Worm (Caenorhabditis elegans) whole organism, L4 larva: ENCODE data around the gene ncam-1.

Experiments used
- F26F4.8 ChIP-seq: fragments of 200-800 bp; sonication (Bioruptor generic); conservative IDR thresholded peaks from 2 replicates; pipeline ENCODE4 v1.3.6; 2022; ENCODE audit warnings: missing genetic modification characterization, missing compliant biosample characterization
- F37D6.2 ChIP-seq: sonication (generic microtip); optimal IDR thresholded peaks from 2 replicates; lab custom pipeline; 2016; ENCODE audit warnings: mild to moderate bottlenecking, missing genetic modification characterization, missing compliant biosample characterization
- F49E8.2 ChIP-seq: sonication (generic microtip); optimal IDR thresholded peaks from 2 replicates; lab custom pipeline; 2016; ENCODE audit warnings: missing compliant biosample characterization, mild to moderate bottlenecking, missing genetic modification characterization, borderline replicate concordance
- ZK337.2 ChIP-seq: fragments of 200-800 bp; sonication (Bioruptor generic); IDR thresholded peaks from 2 replicates; pipeline ENCODE4 v1.3.6; 2022; ENCODE audit warnings: missing genetic modification reagents, missing genetic modification characterization, missing compliant biosample characterization
- aha-1 ChIP-seq: fragments of 150-350 bp; peaks from one replicate; lab custom pipeline; 2014; ENCODE audit warnings: missing biosample characterization, missing genetic modification characterization
- attf-4 ChIP-seq: sonication (generic microtip); optimal IDR thresholded peaks from 3 replicates; lab custom pipeline; 2017; ENCODE audit warnings: missing biosample characterization, missing genetic modification characterization
- ces-1 ChIP-seq: fragments of 150-350 bp; sonication (generic microtip); optimal IDR thresholded peaks from 4 replicates; lab custom pipeline; 2014; ENCODE audit warnings: missing biosample characterization, missing genetic modification reagents, missing genetic modification characterization
- ctbp-1 ChIP-seq: fragments of 200-800 bp; sonication (Bioruptor generic); IDR thresholded peaks from 2 replicates; pipeline ENCODE4 v1.3.6; 2022; ENCODE audit warnings: missing genetic modification reagents, missing genetic modification characterization, missing compliant biosample characterization
- daf-8 ChIP-seq: fragments of 200-800 bp; sonication (Bioruptor generic); IDR thresholded peaks from 2 replicates; pipeline ENCODE4 v1.3.6; 2022; ENCODE audit warnings: missing genetic modification characterization, missing compliant biosample characterization
- dmd-6 ChIP-seq: fragments of 200-800 bp; sonication (Bioruptor generic); IDR thresholded peaks from 2 replicates; pipeline ENCODE4 v1.3.6; 2022; ENCODE audit warnings: missing genetic modification reagents, missing genetic modification characterization, missing compliant biosample characterization
- dmd-8 ChIP-seq: fragments of 200-800 bp; sonication (Bioruptor generic); IDR thresholded peaks from 2 replicates; pipeline ENCODE4 v1.3.6; 2022; ENCODE audit warnings: missing genetic modification characterization, missing compliant biosample characterization
- duxl-1 ChIP-seq: sonication (generic microtip); optimal IDR thresholded peaks from 2 replicates; lab custom pipeline; 2016; ENCODE audit warnings: mild to moderate bottlenecking, missing genetic modification characterization, moderate library complexity, missing compliant biosample characterization; ENCODE audit not compliant: poor library complexity
- fkh-10 ChIP-seq: fragments of 150-350 bp; optimal IDR thresholded peaks from 2 replicates; lab custom pipeline; 2014; ENCODE audit warnings: missing biosample characterization, missing genetic modification reagents, missing genetic modification characterization
- hlh-11 ChIP-seq: fragments of 200-800 bp; sonication (Bioruptor generic); optimal IDR thresholded peaks from 2 replicates; lab custom pipeline; 2018; ENCODE audit warnings: mild to moderate bottlenecking, missing genetic modification characterization, missing compliant biosample characterization
- hlh-30 ChIP-seq: sonication (generic microtip); optimal IDR thresholded peaks from 2 replicates; lab custom pipeline; 2017; ENCODE audit warnings: antibody characterized with exemption, mild to moderate bottlenecking, missing genetic modification characterization, missing compliant biosample characterization; ENCODE audit not compliant: insufficient read depth
- hmg-1.1 ChIP-seq: fragments of 200-800 bp; sonication (Bioruptor generic); IDR thresholded peaks from 2 replicates; pipeline ENCODE4 v1.3.6; 2022; ENCODE audit warnings: missing genetic modification reagents, missing genetic modification characterization, missing compliant biosample characterization
- lin-1 ChIP-seq: fragments of 200-800 bp; sonication (Bioruptor generic); IDR thresholded peaks from 2 replicates; pipeline ENCODE4 v1.3.6; 2022; ENCODE audit warnings: missing genetic modification reagents, missing genetic modification characterization, missing compliant biosample characterization
- lin-29 ChIP-seq: fragments of 200-800 bp; sonication (Bioruptor generic); IDR thresholded peaks from 2 replicates; pipeline ENCODE4 v1.3.6; 2022; ENCODE audit warnings: missing genetic modification reagents, missing genetic modification characterization, missing compliant biosample characterization
- lsy-2 ChIP-seq, 2 experiments: fragments of 150-350 bp in 1 of 2; sonication (generic microtip) in 1 of 2; optimal IDR thresholded peaks; 2 replicates each; lab custom pipeline; 2014 to 2017; ENCODE audit warnings: missing biosample characterization in 2 of 2, missing genetic modification characterization in 2 of 2
- madf-5 ChIP-seq, 2 experiments: fragments of 200-800 bp; sonication (Bioruptor generic); IDR thresholded peaks; 2 replicates each; pipeline ENCODE4 v1.3.6; 2022; ENCODE audit warnings: missing compliant biosample characterization in 2 of 2, missing genetic modification characterization in 2 of 2
- mdt-29 ChIP-seq: fragments of 200-800 bp; sonication (Bioruptor generic); IDR thresholded peaks from 2 replicates; pipeline ENCODE4 v1.3.6; 2022; ENCODE audit warnings: missing genetic modification reagents, missing genetic modification characterization, missing compliant biosample characterization
- mes-2 ChIP-seq: sonication (generic microtip); optimal IDR thresholded peaks from 2 replicates; lab custom pipeline; 2016; ENCODE audit warnings: missing genotype, mild to moderate bottlenecking, missing genetic modification characterization, missing compliant biosample characterization; ENCODE audit not compliant: poor library complexity, severe bottlenecking
- mxl-2 ChIP-seq: fragments of 200-800 bp; sonication (Bioruptor generic); conservative IDR thresholded peaks from 2 replicates; pipeline ENCODE4 v1.3.6; 2022; ENCODE audit warnings: missing genetic modification reagents, missing genetic modification characterization, missing compliant biosample characterization
- nhr-10 ChIP-seq: fragments of 150-350 bp; optimal IDR thresholded peaks from 2 replicates; lab custom pipeline; 2014; ENCODE audit warnings: missing biosample characterization, missing genetic modification characterization
- nhr-28 ChIP-seq: fragments of 150-350 bp; optimal IDR thresholded peaks from 2 replicates; lab custom pipeline; 2014; ENCODE audit warnings: missing biosample characterization, missing genetic modification characterization
- nhr-42 ChIP-seq: fragments of 200-800 bp; sonication (Bioruptor generic); IDR thresholded peaks from 2 replicates; pipeline ENCODE4 v1.3.6; 2022; ENCODE audit warnings: missing genetic modification characterization, missing compliant biosample characterization
- nhr-48 ChIP-seq: sonication (generic microtip); optimal IDR thresholded peaks from 2 replicates; lab custom pipeline; 2016; ENCODE audit warnings: mild to moderate bottlenecking, missing genetic modification characterization, missing compliant biosample characterization
- nhr-76 ChIP-seq: fragments of 150-350 bp; optimal IDR thresholded peaks from 2 replicates; lab custom pipeline; 2014; ENCODE audit warnings: missing biosample characterization, missing genetic modification characterization
- pha-4 ChIP-seq, 2 experiments: fragments of 150-350 bp in 1 of 2; fragments of 200-800 bp in 1 of 2; sonication (Bioruptor generic) in 1 of 2; IDR thresholded peaks in 1 of 2; optimal IDR thresholded peaks in 1 of 2; 2 replicates each; pipeline versions ENCODE4 v1.3.6 to Lab custom; 2014 to 2022; ENCODE audit warnings: missing genetic modification characterization in 2 of 2, missing genetic modification reagents in 2 of 2, missing biosample characterization in 1 of 2, missing compliant biosample characterization in 1 of 2
- pqm-1 ChIP-seq: sonication (generic microtip); optimal IDR thresholded peaks from 2 replicates; lab custom pipeline; 2017; ENCODE audit warnings: missing biosample characterization, missing genetic modification characterization
- rbr-2 ChIP-seq: sonication (generic microtip); optimal IDR thresholded peaks from 2 replicates; lab custom pipeline; 2016; ENCODE audit warnings: missing genotype, missing genetic modification characterization, missing compliant biosample characterization
- sdz-12 ChIP-seq: fragments of 200-800 bp; sonication (Bioruptor generic); optimal IDR thresholded peaks from 2 replicates; lab custom pipeline; 2018; ENCODE audit warnings: mild to moderate bottlenecking, missing genetic modification characterization, missing compliant biosample characterization
- set-16 ChIP-seq: fragments of 200-800 bp; sonication (Bioruptor generic); IDR thresholded peaks from 2 replicates; pipeline ENCODE4 v1.3.6; 2022; ENCODE audit warnings: missing genetic modification reagents, missing genetic modification characterization, missing compliant biosample characterization
- snpc-1.2 ChIP-seq: fragments of 200-800 bp; sonication (Bioruptor generic); IDR thresholded peaks from 2 replicates; pipeline ENCODE4 v1.3.6; 2022; ENCODE audit warnings: missing genetic modification reagents, missing genetic modification characterization, missing compliant biosample characterization
- tra-1 ChIP-seq: fragments of 200-800 bp; sonication (Bioruptor generic); IDR thresholded peaks from 2 replicates; pipeline ENCODE4 v1.3.6; 2022; ENCODE audit warnings: missing genetic modification reagents, missing genetic modification characterization, missing compliant biosample characterization
- unc-39 ChIP-seq: sonication (generic microtip); optimal IDR thresholded peaks from 2 replicates; lab custom pipeline; 2017; ENCODE audit warnings: missing biosample characterization, missing genetic modification characterization
- unc-62 ChIP-seq, 3 experiments: fragments of 150-350 bp in 1 of 3; sonication (generic microtip); optimal IDR thresholded peaks in 2 of 3; peaks in 1 of 3; 1 replicate in 1 of 3; 2 replicates in 2 of 3; lab custom pipeline; 2014 to 2017; ENCODE audit warnings: missing biosample characterization in 3 of 3, missing genetic modification characterization in 3 of 3, missing genetic modification reagents in 3 of 3, missing genotype in 1 of 3
- zag-1 ChIP-seq: fragments of 150-350 bp; optimal IDR thresholded peaks from 2 replicates; lab custom pipeline; 2014; ENCODE audit warnings: missing biosample characterization, missing genetic modification characterization
- zfp-2 ChIP-seq: sonication (generic microtip); optimal IDR thresholded peaks from 2 replicates; lab custom pipeline; 2016; ENCODE audit warnings: mild to moderate bottlenecking, missing genetic modification characterization, missing compliant biosample characterization
- zfp-3 ChIP-seq: fragments of 200-800 bp; sonication (Bioruptor generic); conservative IDR thresholded peaks from 2 replicates; pipeline ENCODE4 v1.3.6; 2022; ENCODE audit warnings: missing genetic modification reagents, missing genetic modification characterization, missing compliant biosample characterization
- zip-2 ChIP-seq: fragments of 150-350 bp; optimal IDR thresholded peaks from 2 replicates; lab custom pipeline; 2014; ENCODE audit warnings: missing biosample characterization, missing genetic modification characterization
- ztf-7 ChIP-seq: fragments of 150-350 bp; optimal IDR thresholded peaks from 2 replicates; lab custom pipeline; 2014; ENCODE audit warnings: missing biosample characterization, missing genetic modification characterization

Gene ncam-1

ce11 chrX:696253-696652 lies 4.5 kb downstream of the ncam-1 start:
- TF ChIP-seq aha-1 (tag; lab: Kevin White, UChicago) (peak; percentile 19), ctbp-1 (GFP tag; lab: Robert Waterston, UW) (no peak), hmg-1.1 (GFP tag; lab: Robert Waterston, UW) (no peak)
- TF ChIP-seq, all 104 proteins: peak for 1

ce11 chrX:706490-706889 lies 14.8 kb downstream of the ncam-1 start, which contains the start of gene M02A10.1:
Gene M02A10.1, plus strand, starts transcription at chrX:706790.
- TF ChIP-seq attf-4 (tag; lab: Kevin White, UChicago) (no peak), F49E8.2 (tag; lab: Kevin White, UChicago) (no peak), daf-8 (no peak), unc-62 (GFP tag; optimal IDR thresholded peaks at IDR 0.05 in 1 of 2; lab: Kevin White, UChicago) (no peak), unc-62 (tag; optimal IDR thresholded peaks at IDR 0.05; lab: Kevin White, UChicago) (no peak)

DNA sequence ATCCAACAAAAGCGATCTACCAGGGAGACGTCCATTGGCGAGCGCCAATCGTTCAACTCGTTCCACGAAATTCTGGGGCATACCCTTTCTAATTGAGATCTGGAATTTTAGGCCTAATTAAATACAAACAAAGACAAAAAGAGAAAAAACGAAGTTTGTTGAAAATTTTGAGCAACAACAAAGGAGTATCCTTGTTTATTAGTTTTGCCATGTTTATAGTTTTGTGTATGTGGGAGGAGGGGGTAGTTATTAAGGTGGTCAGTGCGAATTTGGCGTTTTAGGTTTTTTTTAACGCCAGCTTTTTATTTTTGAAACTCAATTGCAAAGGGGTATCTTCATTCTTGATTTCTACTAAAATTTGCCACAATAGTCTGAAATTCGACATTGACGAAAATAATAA lies 22.7 kb downstream of the ncam-1 start, which contains the start of gene irk-2:
irk-2 (minus strand) TSS at position 101 of the 400 bp plus-strand sequence.
- TF ChIP-seq madf-5 (GFP tag; IDR thresholded peaks at IDR 0.05; lab: Robert Waterston, UW): no peak
- no peak for TF ChIP-seq nhr-76
- no peak for TF ChIP-seq pha-4 (GFP tag; IDR thresholded peaks at IDR 0.05; lab: Robert Waterston, UW)
- TF ChIP-seq pha-4 (tag; optimal IDR thresholded peaks at IDR 0.05; lab: Kevin White, UChicago): no peak
- no peak for TF ChIP-seq rbr-2 (tag; lab: Kevin White, UChicago)
- no peak for TF ChIP-seq nhr-48 (tag; lab: Kevin White, UChicago)
- TF ChIP-seq lin-29 (GFP tag; lab: Robert Waterston, UW): no peak
- no peak for TF ChIP-seq nhr-28 (tag; lab: Kevin White, UChicago)
- no peak for TF ChIP-seq mxl-2 (GFP tag; lab: Robert Waterston, UW)
- TF ChIP-seq lsy-2 (tag; optimal IDR thresholded peaks at IDR 0.05; lab: Kevin White, UChicago): no peak
- no peak for TF ChIP-seq set-16 (GFP tag; lab: Robert Waterston, UW)
- TF ChIP-seq dmd-8 (GFP tag; lab: Robert Waterston, UW): no peak
- TF ChIP-seq dmd-6 (GFP tag; lab: Robert Waterston, UW): no peak

DNA sequence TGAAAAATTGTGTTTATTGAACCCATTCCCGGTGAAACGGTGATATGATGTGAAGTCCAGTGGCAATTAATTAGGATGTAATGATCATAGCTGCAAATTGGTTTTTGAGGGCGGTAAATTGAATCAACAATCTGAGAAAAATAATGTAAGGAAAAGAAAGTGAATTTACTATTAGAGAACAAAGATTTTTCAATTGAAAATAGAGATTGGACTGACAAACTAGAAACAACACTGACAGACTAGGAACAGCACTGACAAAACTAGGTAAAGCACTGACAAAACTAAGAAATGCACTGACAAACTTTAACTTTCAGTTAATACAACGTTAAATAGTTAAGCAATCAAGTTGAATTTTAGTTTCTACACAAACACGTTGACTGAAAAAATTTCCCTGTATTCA lies 34.2 kb downstream of the ncam-1 start, which contains the start of gene sli-1:
sli-1 (minus strand) TSS at position 101 of the 400 bp plus-strand sequence.
- TF ChIP-seq zfp-2 (tag; lab: Kevin White, UChicago) (no peak), fkh-10 (GFP tag; lab: Kevin White, UChicago) (no peak), dmd-6 (GFP tag; lab: Robert Waterston, UW) (no peak), attf-4 (tag; lab: Kevin White, UChicago) (no peak), duxl-1 (tag; lab: Kevin White, UChicago) (no peak), lin-1 (GFP tag; lab: Robert Waterston, UW) (no peak), F37D6.2 (tag; lab: Kevin White, UChicago) (no peak), pqm-1 (tag; lab: Kevin White, UChicago) (no peak), ces-1 (GFP tag; lab: Kevin White, UChicago) (no peak), tra-1 (no peak), hlh-11 (tag; lab: Kevin White, UChicago) (no peak), ZK337.2 (GFP tag; lab: Robert Waterston, UW) (no peak), zag-1 (tag; lab: Kevin White, UChicago) (no peak), zfp-3 (GFP tag; lab: Robert Waterston, UW) (no peak), lsy-2 (tag; optimal IDR thresholded peaks at IDR 0.05; lab: Kevin White, UChicago) (no peak)

DNA sequence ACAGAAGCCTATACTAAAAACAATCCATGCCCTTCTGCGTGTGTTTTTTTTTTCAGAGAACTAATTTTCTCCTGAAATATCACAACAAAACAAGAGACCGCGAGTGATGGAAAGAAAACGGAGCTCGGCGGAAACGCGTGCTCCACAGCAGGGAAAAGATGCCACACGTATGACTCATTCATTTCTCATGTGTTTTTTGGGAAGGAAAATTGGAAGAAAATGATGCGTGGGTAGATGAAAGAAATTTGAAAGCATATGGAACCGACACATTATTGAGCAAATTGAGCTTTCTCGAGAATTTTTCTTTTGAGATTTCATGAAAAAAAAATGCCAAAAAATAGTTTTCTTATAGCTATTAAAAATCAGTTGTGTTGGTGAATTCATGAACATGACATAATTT lies 34.6 kb downstream of the ncam-1 start:
- no peak for TF ChIP-seq daf-8
- TF ChIP-seq zag-1 (tag; lab: Kevin White, UChicago): no peak
- no peak for TF ChIP-seq snpc-1.2 (GFP tag; lab: Robert Waterston, UW)
- TF ChIP-seq hlh-30 (tag; lab: Kevin White, UChicago): peak; percentile 75
- no peak for TF ChIP-seq unc-39 (tag; lab: Kevin White, UChicago)
- TF ChIP-seq ztf-7: no peak
- TF ChIP-seq nhr-10 (tag; lab: Kevin White, UChicago): no peak
- peak in 1 of 2 experiments; percentile 53 for TF ChIP-seq unc-62 (GFP tag; optimal IDR thresholded peaks at IDR 0.05 in 1 of 2; lab: Kevin White, UChicago)
- TF ChIP-seq unc-62 (tag; optimal IDR thresholded peaks at IDR 0.05; lab: Kevin White, UChicago): no peak
- no peak for TF ChIP-seq F26F4.8 (GFP tag; lab: Robert Waterston, UW)
- no peak for TF ChIP-seq dmd-8 (GFP tag; lab: Robert Waterston, UW)
- TF ChIP-seq nhr-42 (GFP tag; lab: Robert Waterston, UW): no peak
- TF ChIP-seq zip-2 (tag; lab: Kevin White, UChicago): no peak
- peak; percentile 14 for TF ChIP-seq mes-2 (tag; lab: Kevin White, UChicago)
- TF ChIP-seq nhr-76: no peak
- no peak for TF ChIP-seq sdz-12 (GFP tag; lab: Kevin White, UChicago)
- TF ChIP-seq mdt-29: no peak
